Worm (Caenorhabditis elegans): ENCODE measurements around the gene uev-2.

uev-2 gene

ce11 chrIII:5552072-5552667, 30.8 kb upstream of the uev-2 start, which contains the start of gene F09F7.6 (continued):
- peak; percentile 89 for TF ChIP-seq lin-14 (GFP tag; optimal IDR thresholded peaks at IDR 0.05)
- peak; percentile 47 for TF ChIP-seq ama-1 (optimal IDR thresholded peaks at IDR 0.05)
- TF ChIP-seq rnt-1 (tag; optimal IDR thresholded peaks at IDR 0.05): peak; percentile 76
- TF ChIP-seq egl-27 (tag; optimal IDR thresholded peaks at IDR 0.05): no peak
- TF ChIP-seq mep-1 (tag; optimal IDR thresholded peaks at IDR 0.05): peak; percentile 18
- TF ChIP-seq lin-39 (tag; optimal IDR thresholded peaks at IDR 0.05): peak; percentile 25
- TF ChIP-seq mdl-1 (tag; optimal IDR thresholded peaks at IDR 0.05): peak in 1 of 2 experiments; percentile 96
- TF ChIP-seq nhr-77 (tag; optimal IDR thresholded peaks at IDR 0.05): no peak
- peak; percentile 44 for TF ChIP-seq blmp-1 (tag; optimal IDR thresholded peaks at IDR 0.05)
- no peak for TF ChIP-seq nhr-12 (tag; optimal IDR thresholded peaks at IDR 0.05)
- peak; percentile 41 to 81 for TF ChIP-seq lin-35 (GFP tag; optimal IDR thresholded peaks at IDR 0.05)
- TF ChIP-seq mab-9 (GFP tag; IDR thresholded peaks at IDR 0.05): no peak
- TF ChIP-seq nhr-11 (tag; optimal IDR thresholded peaks at IDR 0.05): no peak
- TF ChIP-seq fkh-10 (GFP tag; optimal IDR thresholded peaks at IDR 0.05): no peak
- TF ChIP-seq lir-3 (tag; optimal IDR thresholded peaks at IDR 0.05; ENCODE audit: poor library complexity): peak; percentile 72
- no peak for TF ChIP-seq ces-1 (GFP tag; optimal IDR thresholded peaks at IDR 0.05)
- no peak for TF ChIP-seq hlh-17 (GFP tag; optimal IDR thresholded peaks at IDR 0.05; ENCODE audit: borderline replicate concordance)
- TF ChIP-seq ets-5 (GFP tag; IDR thresholded peaks at IDR 0.05): no peak
- peak; percentile 10 for TF ChIP-seq irx-1 (tag; optimal IDR thresholded peaks at IDR 0.05)
- no peak for TF ChIP-seq tlp-1 (tag; optimal IDR thresholded peaks at IDR 0.05)
- no peak for TF ChIP-seq pqm-1 (tag; optimal IDR thresholded peaks at IDR 0.05)
- no peak for TF ChIP-seq hlh-4 (tag; optimal IDR thresholded peaks at IDR 0.05)
- TF ChIP-seq fkh-8 (tag; optimal IDR thresholded peaks at IDR 0.05): no peak
- no peak for TF ChIP-seq unc-98 (GFP tag; IDR thresholded peaks at IDR 0.05)
- peak; percentile 41 for TF ChIP-seq dsc-1 (tag; optimal IDR thresholded peaks at IDR 0.05)
- no peak for TF ChIP-seq sox-4 (tag; optimal IDR thresholded peaks at IDR 0.05)
- peak; percentile 57 to 63 for TF ChIP-seq lsy-2 (tag; optimal IDR thresholded peaks at IDR 0.05)
- no peak for TF ChIP-seq jun-1 (tag; optimal IDR thresholded peaks at IDR 0.05)
- peak; percentile 98 for TF ChIP-seq nhr-19 (GFP tag; conservative IDR thresholded peaks at IDR 0.05)
- peak; percentile 95 for TF ChIP-seq nhr-71 (tag; optimal IDR thresholded peaks at IDR 0.05)
- peak; percentile 62 for TF ChIP-seq nhr-47 (tag; optimal IDR thresholded peaks at IDR 0.05)
- no peak for TF ChIP-seq nhr-237 (tag; optimal IDR thresholded peaks at IDR 0.05)

ce11 chrIII:5553098-5553497, 29.8 kb upstream of the uev-2 start:
- no peak for TF ChIP-seq swsn-7 (tag; optimal IDR thresholded peaks at IDR 0.05)
- no peak for TF ChIP-seq ets-5 (GFP tag; IDR thresholded peaks at IDR 0.05)
- no peak for TF ChIP-seq egl-27 (tag; optimal IDR thresholded peaks at IDR 0.05)
- no peak for TF ChIP-seq lin-39 (tag; optimal IDR thresholded peaks at IDR 0.05)
- no peak for TF ChIP-seq nhr-77 (tag; optimal IDR thresholded peaks at IDR 0.05)
- peak in 1 of 2 experiments; percentile 32 for TF ChIP-seq mdl-1 (tag; optimal IDR thresholded peaks at IDR 0.05)
- no peak for TF ChIP-seq ztf-11 (tag; optimal IDR thresholded peaks at IDR 0.05)
- TF ChIP-seq nhr-11 (tag; optimal IDR thresholded peaks at IDR 0.05): no peak
- no peak for TF ChIP-seq unc-62 (GFP tag; optimal IDR thresholded peaks at IDR 0.05)
- no peak for TF ChIP-seq rnt-1 (tag; optimal IDR thresholded peaks at IDR 0.05)
- TF ChIP-seq C04F5.9 (tag; optimal IDR thresholded peaks at IDR 0.05): no peak
- TF ChIP-seq dsc-1 (tag; optimal IDR thresholded peaks at IDR 0.05): no peak
- TF ChIP-seq nhr-237 (tag; optimal IDR thresholded peaks at IDR 0.05): no peak
- TF ChIP-seq nhr-90 (tag; optimal IDR thresholded peaks at IDR 0.05; ENCODE audit: poor library complexity): peak; percentile 24
- TF ChIP-seq lin-14 (GFP tag; optimal IDR thresholded peaks at IDR 0.05): peak; percentile 52
- no peak for TF ChIP-seq dpl-1 (GFP tag; optimal IDR thresholded peaks at IDR 0.05)
- no peak for TF ChIP-seq efl-1 (optimal IDR thresholded peaks at IDR 0.05)
- TF ChIP-seq efl-1 (GFP tag; optimal IDR thresholded peaks at IDR 0.05 in 1 of 2): peak in 1 of 2 experiments; percentile 84
- TF ChIP-seq nhr-71 (tag; optimal IDR thresholded peaks at IDR 0.05): peak; percentile 41
- no peak for TF ChIP-seq xbp-1 (tag; optimal IDR thresholded peaks at IDR 0.05)
- no peak for TF ChIP-seq zip-4 (GFP tag; optimal IDR thresholded peaks at IDR 0.05)
- no peak for TF ChIP-seq C16A3.4 (tag; optimal IDR thresholded peaks at IDR 0.05)
- TF ChIP-seq unc-98 (GFP tag; IDR thresholded peaks at IDR 0.05): no peak
- no peak for TF ChIP-seq lin-15B (tag; optimal IDR thresholded peaks at IDR 0.05)
- TF ChIP-seq nhr-12 (tag; optimal IDR thresholded peaks at IDR 0.05): no peak
- TF ChIP-seq grh-1 (GFP tag; IDR thresholded peaks at IDR 0.05): no peak
- no peak for TF ChIP-seq fos-1 (tag; optimal IDR thresholded peaks at IDR 0.05)
- no peak for TF ChIP-seq ceh-90 (tag; optimal IDR thresholded peaks at IDR 0.05)
- TF ChIP-seq snpc-4 (tag; optimal IDR thresholded peaks at IDR 0.05): no peak
- TF ChIP-seq ceh-82 (tag; optimal IDR thresholded peaks at IDR 0.05): no peak
- TF ChIP-seq hlh-17 (GFP tag; optimal IDR thresholded peaks at IDR 0.05; ENCODE audit: borderline replicate concordance): no peak
- no peak for TF ChIP-seq elt-3 (tag; optimal IDR thresholded peaks at IDR 0.05)
